Worm (Caenorhabditis elegans) whole organism, L3 larva: ENCODE measurements around the gene oops-1.

Experiments
- egl-27 ChIP-seq: sonication (generic microtip); optimal IDR thresholded peaks from 4 replicates; lab custom pipeline; 2017; ENCODE audit warnings: missing biosample characterization, missing genetic modification reagents, missing genetic modification characterization
- elt-2 ChIP-seq: sonication (generic microtip); optimal IDR thresholded peaks from 2 replicates; lab custom pipeline; 2016; ENCODE audit warnings: missing genetic modification reagents, mild to moderate bottlenecking, missing genetic modification characterization, missing compliant biosample characterization
- elt-3 ChIP-seq, 3 experiments: fragments of 150-350 bp in 1 of 3; sonication (generic microtip) in 2 of 3; optimal IDR thresholded peaks; 2 replicates in 2 of 3; 4 replicates in 1 of 3; lab custom pipeline; 2014 to 2017; ENCODE audit warnings: missing biosample characterization in 3 of 3, missing genetic modification characterization in 3 of 3
- mdl-1 ChIP-seq: fragments of 150-350 bp; optimal IDR thresholded peaks from 2 replicates; lab custom pipeline; 2014; ENCODE audit warnings: missing biosample characterization, missing genetic modification characterization
- nhr-25 ChIP-seq: sonication (generic microtip); optimal IDR thresholded peaks from 2 replicates; lab custom pipeline; 2017; ENCODE audit warnings: missing biosample characterization, missing genetic modification characterization
- nhr-28 ChIP-seq: fragments of 150-350 bp; optimal IDR thresholded peaks from 2 replicates; lab custom pipeline; 2014; ENCODE audit warnings: missing biosample characterization, missing genetic modification characterization
- nhr-43 ChIP-seq: sonication (generic microtip); optimal IDR thresholded peaks from 2 replicates; lab custom pipeline; 2016; ENCODE audit warnings: mild to moderate bottlenecking, missing genetic modification characterization, missing compliant biosample characterization; ENCODE audit not compliant: poor library complexity, severe bottlenecking
- pha-4 ChIP-seq: fragments of 150-350 bp; optimal IDR thresholded peaks from 2 replicates; lab custom pipeline; 2014; ENCODE audit warnings: missing biosample characterization, missing genetic modification reagents, missing genetic modification characterization
- pqm-1 ChIP-seq: fragments of 150-350 bp; optimal IDR thresholded peaks from 2 replicates; lab custom pipeline; 2017; ENCODE audit warnings: missing biosample characterization, missing genetic modification characterization, inconsistent platforms
- unc-62 ChIP-seq: fragments of 150-350 bp; sonication (generic microtip); optimal IDR thresholded peaks from 4 replicates; lab custom pipeline; 2014; ENCODE audit warnings: missing biosample characterization, missing genetic modification reagents, missing genetic modification characterization
- ztf-4 ChIP-seq: fragments of 150-350 bp; optimal IDR thresholded peaks from 2 replicates; lab custom pipeline; 2014; ENCODE audit warnings: missing biosample characterization, missing genetic modification characterization

DNA sequence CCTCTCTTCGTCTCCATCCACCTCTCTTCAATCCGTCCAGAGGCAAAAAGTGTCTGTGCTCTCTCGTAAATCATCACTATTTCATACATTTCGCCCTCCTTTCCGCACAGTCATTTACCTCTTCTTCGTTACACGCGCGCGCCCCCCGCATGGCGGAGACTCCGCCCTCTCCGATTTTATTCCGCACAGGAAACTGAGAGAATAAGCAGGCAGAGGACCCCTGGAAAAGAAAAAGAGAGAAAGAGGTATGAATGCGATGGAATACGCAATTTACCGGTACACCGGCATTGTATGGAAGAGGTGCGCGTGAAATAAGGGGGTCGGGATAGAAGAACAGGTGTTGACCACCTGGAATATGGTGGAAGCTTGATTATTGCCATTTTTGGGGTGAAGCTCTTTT, 46.8 kb upstream of the oops-1 start:
- TF ChIP-seq egl-27 (tag; lab: Kevin White, UChicago) = no peak
- TF ChIP-seq elt-2 = no peak
- TF ChIP-seq pha-4 (tag; lab: Kevin White, UChicago) = no peak
- TF ChIP-seq pqm-1 (tag; lab: Kevin White, UChicago) = no peak
- TF ChIP-seq nhr-28 (tag; lab: Kevin White, UChicago) = no peak
- TF ChIP-seq elt-3 (tag; optimal IDR thresholded peaks at IDR 0.05; lab: Kevin White, UChicago) = no peak
- no peak for TF ChIP-seq ztf-4 (tag; lab: Kevin White, UChicago)
- TF ChIP-seq mdl-1 (tag; lab: Kevin White, UChicago) = no peak
- no peak for TF ChIP-seq nhr-43 (tag; lab: Kevin White, UChicago)
- no peak for TF ChIP-seq unc-62 (GFP tag; lab: Kevin White, UChicago)
- TF ChIP-seq nhr-25 (tag; lab: Kevin White, UChicago) = no peak
